Fruit fly (Drosophila melanogaster): ENCODE data around the gene CG14710.

CG14710 gene

dm6 chr3R:11646826-11647225 is 26.9 kb downstream of the CG14710 start (continued):
- TF ChIP-seq CG13296 (GFP tag; optimal IDR thresholded peaks at IDR 0.05) (no peak), otp (GFP tag; IDR thresholded peaks at IDR 0.05) (0 out of 3 replicates have a peak, but pooled peaks have one; percentile 4), CG5953 (GFP tag; IDR thresholded peaks at IDR 0.05) (no peak), CG10147 (GFP tag; optimal IDR thresholded peaks at IDR 0.05) (no peak), Dref (GFP tag; IDR thresholded peaks at IDR 0.05) (no peak), knrl (GFP tag; IDR thresholded peaks at IDR 0.05; ENCODE audit: partially characterized antibody) (no peak), hkb (optimal IDR thresholded peaks at IDR 0.05) (no peak), hkb (GFP tag; IDR thresholded peaks at IDR 0.05) (no peak), Oaz (GFP tag; IDR thresholded peaks at IDR 0.05) (no peak), Bdp1 (GFP tag; optimal IDR thresholded peaks at IDR 0.05) (no peak), oc (tag; optimal IDR thresholded peaks at IDR 0.05) (no peak), amos (GFP tag; IDR thresholded peaks at IDR 0.05; ENCODE audit: partially characterized antibody) (no peak), nom (GFP tag; optimal IDR thresholded peaks at IDR 0.05) (peak; percentile 98), NFAT (GFP tag; IDR thresholded peaks at IDR 0.05) (no peak), Tbp (GFP tag; optimal IDR thresholded peaks at IDR 0.05) (no peak), dan (GFP tag; IDR thresholded peaks at IDR 0.05) (no peak), Med (GFP tag) (peak; percentile 49), psq (GFP tag; optimal IDR thresholded peaks at IDR 0.05) (no peak), sqz (GFP tag; optimal IDR thresholded peaks at IDR 0.05) (peak; percentile 62), eyg (GFP tag; optimal IDR thresholded peaks at IDR 0.05) (no peak), Dip3 (GFP tag; optimal IDR thresholded peaks at IDR 0.05) (no peak), CG12236 (GFP tag; optimal IDR thresholded peaks at IDR 0.05) (no peak), CG13894 (tag; optimal IDR thresholded peaks at IDR 0.05) (no peak), Lhr (GFP tag; optimal IDR thresholded peaks at IDR 0.05) (no peak), CG32532 (GFP tag; IDR thresholded peaks at IDR 0.05) (no peak), sc (optimal IDR thresholded peaks at IDR 0.05) (no peak), sc (GFP tag; optimal IDR thresholded peaks at IDR 0.05) (no peak), Trl (optimal IDR thresholded peaks at IDR 0.05) (peak in 1 of 2 experiments; percentile 34), Trl (GFP tag; optimal IDR thresholded peaks at IDR 0.05) (no peak), caup (GFP tag; optimal IDR thresholded peaks at IDR 0.05; ENCODE audit: severe bottlenecking) (no peak), ab (GFP tag; optimal IDR thresholded peaks at IDR 0.05) (no peak), CG32767 (GFP tag; IDR thresholded peaks at IDR 0.05) (no peak), B-H2 (GFP tag; optimal IDR thresholded peaks at IDR 0.05) (no peak), tio (GFP tag; optimal IDR thresholded peaks at IDR 0.05) (no peak), CG8290 (GFP tag; optimal IDR thresholded peaks at IDR 0.05) (no peak), CG8290 (tag; optimal IDR thresholded peaks at IDR 0.05) (no peak), CG2199 (GFP tag; IDR thresholded peaks at IDR 0.05) (0 out of 3 replicates have a peak, but pooled peaks have one; percentile 42), D19B (GFP tag; optimal IDR thresholded peaks at IDR 0.05) (no peak), CG8478 (optimal IDR thresholded peaks at IDR 0.05) (no peak), CG10321 (GFP tag; IDR thresholded peaks at IDR 0.05) (no peak), Hr51 (GFP tag; optimal IDR thresholded peaks at IDR 0.05) (no peak), Atf6 (GFP tag; IDR thresholded peaks at IDR 0.05) (no peak), Dbx (GFP tag; IDR thresholded peaks at IDR 0.05) (no peak), CG18619 (GFP tag; optimal IDR thresholded peaks at IDR 0.05) (no peak), Mes4 (GFP tag; optimal IDR thresholded peaks at IDR 0.05) (no peak), CG9876 (GFP tag; optimal IDR thresholded peaks at IDR 0.05) (no peak), HLH4C (GFP tag; IDR thresholded peaks at IDR 0.05; ENCODE audit: partially characterized antibody) (no peak), Fer3 (tag; optimal IDR thresholded peaks at IDR 0.05) (no peak), dpn (GFP tag; optimal IDR thresholded peaks at IDR 0.05) (no peak), Dip2 (GFP tag; IDR thresholded peaks at IDR 0.05) (no peak), CG34422 (GFP tag; IDR thresholded peaks at IDR 0.05) (peak; percentile 51; the same call in 1 of the 3 replicates), CG8388 (GFP tag; optimal IDR thresholded peaks at IDR 0.05) (no peak), Ptx1 (GFP tag; IDR thresholded peaks at IDR 0.05) (no peak), CG9817 (tag; optimal IDR thresholded peaks at IDR 0.05) (no peak)
